Worm (Caenorhabditis elegans) whole organism, L4/young adult: ENCODE data around the gene K06A9.3.

Experiments used
- W03F9.2 ChIP-seq: fragments of 150-350 bp; optimal IDR thresholded peaks from 2 replicates; lab custom pipeline; 2014; ENCODE audit warnings: missing biosample characterization, missing genetic modification characterization
- dao-5 ChIP-seq: sonication (generic microtip); optimal IDR thresholded peaks from 2 replicates; lab custom pipeline; 2016; ENCODE audit warnings: missing genotype, missing genetic modification characterization, moderate library complexity, missing compliant biosample characterization

DNA sequence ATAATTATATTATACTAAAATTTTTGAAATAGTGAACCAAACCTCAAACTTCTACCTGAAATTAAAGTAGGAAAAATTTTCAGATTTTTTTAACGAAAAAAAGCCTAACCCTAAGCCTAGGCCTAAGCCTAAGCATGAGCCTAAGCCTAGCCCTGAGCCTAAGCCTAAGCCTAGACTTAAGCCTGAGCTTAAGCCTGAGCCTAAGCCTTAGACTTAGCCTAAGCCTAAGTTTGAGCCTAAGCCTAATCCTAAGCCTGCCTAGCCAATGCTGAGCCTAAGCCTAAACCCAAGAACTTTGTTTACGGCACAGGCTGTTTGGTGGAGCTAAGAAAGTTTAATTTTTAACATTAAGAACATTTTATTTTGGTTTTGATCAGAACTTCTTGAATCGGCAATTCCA is 39.2 kb downstream of the K06A9.3 start:
- no peak for TF ChIP-seq W03F9.2 (tag; lab: Kevin White, UChicago)
- no peak for TF ChIP-seq dao-5 (tag; lab: Kevin White, UChicago)
